Worm (Caenorhabditis elegans): ENCODE data around the gene F42A10.7.
A peak's percentile ranks its signal among the peaks of the same experiment; 100 is the strongest.

F42A10.7 gene

ce11 chrIII:6158642-6159475 lies 19.6 kb downstream of the F42A10.7 start, which contains the start of gene nfm-1 (continued):
- TF ChIP-seq F10B5.3 (tag; optimal IDR thresholded peaks at IDR 0.05), result no peak
- peak; percentile 59 for TF ChIP-seq aha-1 (tag)
- no peak for TF ChIP-seq lin-15B (tag; optimal IDR thresholded peaks at IDR 0.05)
- peak; percentile 88 for TF ChIP-seq Y48G9A.11 (GFP tag; IDR thresholded peaks at IDR 0.05)
- no peak for TF ChIP-seq nhr-76 (tag; optimal IDR thresholded peaks at IDR 0.05)
- TF ChIP-seq pqm-1 (tag; optimal IDR thresholded peaks at IDR 0.05), result peak; percentile 85
- peak in 1 of 2 experiments; percentile 53 for TF ChIP-seq hif-1 (tag; optimal IDR thresholded peaks at IDR 0.05)
- TF ChIP-seq daf-8 (GFP tag; IDR thresholded peaks at IDR 0.05), result 0 out of 2 replicates have a peak, but pooled peaks have one; percentile 52

DNA sequence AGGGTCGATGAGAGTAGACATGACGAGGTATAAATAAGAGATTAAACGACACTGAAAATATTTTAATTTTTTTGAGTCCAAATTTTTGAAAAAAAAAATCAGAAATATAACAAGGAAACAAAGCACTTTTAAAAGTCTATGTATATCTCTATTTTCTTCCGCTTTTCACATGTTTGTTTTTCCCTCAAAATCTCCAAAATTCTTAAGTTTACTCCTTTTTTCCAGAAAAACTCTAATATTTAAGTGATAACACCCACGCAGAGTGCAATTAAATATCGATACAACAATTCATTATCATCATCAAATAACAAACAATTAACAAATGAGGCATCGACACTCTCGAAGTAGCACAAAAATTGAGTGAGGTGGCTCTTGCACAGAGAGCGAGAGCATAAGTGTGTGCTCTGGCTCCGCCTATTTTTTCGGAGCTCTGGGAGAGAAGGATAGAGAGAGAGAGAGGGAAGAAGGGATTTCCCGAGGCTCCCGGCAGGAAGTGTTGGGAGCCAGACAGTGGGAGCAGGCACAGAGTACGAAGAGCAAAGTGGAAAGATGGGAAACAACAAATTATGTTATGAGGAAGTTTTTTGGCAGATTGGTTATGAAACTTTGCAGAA lies 20.7 kb downstream of the F42A10.7 start, which contains the start of gene anmt-2:
TSS of gene anmt-2 (minus strand) at position 51 of the 614 bp plus-strand sequence.
- TF ChIP-seq snpc-4 (tag; optimal IDR thresholded peaks at IDR 0.05) (no peak), nhr-42 (GFP tag; IDR thresholded peaks at IDR 0.05) (no peak), zag-1 (tag; optimal IDR thresholded peaks at IDR 0.05) (no peak), zip-11 (GFP tag; IDR thresholded peaks at IDR 0.05) (no peak), lim-7 (GFP tag; IDR thresholded peaks at IDR 0.05) (peak; percentile 16; the same call in 1 of the 2 replicates), hif-1 (tag; optimal IDR thresholded peaks at IDR 0.05) (no peak), set-16 (GFP tag; IDR thresholded peaks at IDR 0.05) (peak; percentile 45; the same call in 1 of the 2 replicates), ceh-28 (tag; optimal IDR thresholded peaks at IDR 0.05) (no peak), daf-16 (GFP tag; optimal IDR thresholded peaks at IDR 0.05) (peak in 1 of 2 experiments; percentile 56), daf-16 (tag; optimal IDR thresholded peaks at IDR 0.05) (no peak), dmd-9 (GFP tag; IDR thresholded peaks at IDR 0.05) (no peak), aly-2 (tag; optimal IDR thresholded peaks at IDR 0.05) (no peak), daf-19 (GFP tag; conservative IDR thresholded peaks at IDR 0.05) (no peak), hlh-11 (tag; optimal IDR thresholded peaks at IDR 0.05) (peak; percentile 30), ceh-20 (GFP tag; IDR thresholded peaks at IDR 0.05) (no peak), T26A8.4 (GFP tag; IDR thresholded peaks at IDR 0.05) (no peak), egl-43 (GFP tag; IDR thresholded peaks at IDR 0.05) (no peak)

DNA sequence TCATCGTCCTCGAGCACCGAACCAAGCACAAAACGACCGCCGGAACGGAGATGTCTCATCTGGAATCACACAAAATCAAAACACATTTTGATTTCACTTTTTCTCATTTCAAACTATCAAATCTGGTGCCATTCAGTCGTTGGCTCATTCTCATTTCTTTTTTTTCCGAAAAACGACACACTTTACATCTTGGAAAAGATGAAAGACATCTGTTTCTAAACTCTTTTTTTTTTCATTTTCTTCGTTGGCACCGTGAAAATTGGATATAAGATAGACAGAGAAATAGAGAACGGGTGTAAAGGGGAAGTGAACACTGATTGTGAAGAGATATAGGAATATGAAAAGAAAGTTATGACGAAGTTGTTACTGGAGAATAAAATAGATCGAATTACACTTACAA lies 22.7 kb downstream of the F42A10.7 start:
- TF ChIP-seq aly-2 (tag; optimal IDR thresholded peaks at IDR 0.05), result no peak
- no peak for TF ChIP-seq spr-1 (tag; optimal IDR thresholded peaks at IDR 0.05)
- no peak for TF ChIP-seq lin-38 (GFP tag; IDR thresholded peaks at IDR 0.05)
- TF ChIP-seq jun-1 (tag; optimal IDR thresholded peaks at IDR 0.05), result no peak
- no peak for TF ChIP-seq nhr-6 (tag; optimal IDR thresholded peaks at IDR 0.05)
- TF ChIP-seq lin-39 (tag; optimal IDR thresholded peaks at IDR 0.05), result no peak
- no peak for TF ChIP-seq zfp-2 (tag; optimal IDR thresholded peaks at IDR 0.05)
- no peak for TF ChIP-seq nhr-42 (GFP tag; IDR thresholded peaks at IDR 0.05)
- no peak for TF ChIP-seq lin-15B (tag; optimal IDR thresholded peaks at IDR 0.05)
- TF ChIP-seq nhr-28 (tag; optimal IDR thresholded peaks at IDR 0.05), result no peak
- no peak for TF ChIP-seq mxl-3 (GFP tag; optimal IDR thresholded peaks at IDR 0.05)
- TF ChIP-seq cey-2 (tag; optimal IDR thresholded peaks at IDR 0.05; ENCODE audit: borderline replicate concordance, insufficient read depth), result no peak
- TF ChIP-seq skn-1 (tag; optimal IDR thresholded peaks at IDR 0.05), result no peak
- no peak for TF ChIP-seq lir-3 (tag; optimal IDR thresholded peaks at IDR 0.05)

ce11 chrIII:6154586-6154985 lies 23.9 kb downstream of the F42A10.7 start:
- no peak for TF ChIP-seq dpl-1 (GFP tag; optimal IDR thresholded peaks at IDR 0.05)
- no peak for TF ChIP-seq pha-4 (GFP tag; IDR thresholded peaks at IDR 0.05)
- no peak for TF ChIP-seq pha-4 (tag; optimal IDR thresholded peaks at IDR 0.05)
- TF ChIP-seq aha-1 (tag), result peak; percentile 67
- TF ChIP-seq nhr-28 (tag; optimal IDR thresholded peaks at IDR 0.05), result no peak
- no peak for TF ChIP-seq nhr-6 (tag; optimal IDR thresholded peaks at IDR 0.05)
- no peak for TF ChIP-seq ZK337.2 (GFP tag; IDR thresholded peaks at IDR 0.05)
- TF ChIP-seq egl-43 (GFP tag; IDR thresholded peaks at IDR 0.05), result no peak
- TF ChIP-seq lim-7 (GFP tag; IDR thresholded peaks at IDR 0.05), result no peak
- peak in 1 of 2 experiments; percentile 76 for TF ChIP-seq unc-62 (GFP tag; optimal IDR thresholded peaks at IDR 0.05 in 1 of 2)
- no peak for TF ChIP-seq unc-62 (tag; optimal IDR thresholded peaks at IDR 0.05)
- no peak for TF ChIP-seq ztf-11 (tag; optimal IDR thresholded peaks at IDR 0.05)
